Fruit fly (Drosophila melanogaster): ENCODE results near the gene RFeSP.

RFeSP gene

DNA sequence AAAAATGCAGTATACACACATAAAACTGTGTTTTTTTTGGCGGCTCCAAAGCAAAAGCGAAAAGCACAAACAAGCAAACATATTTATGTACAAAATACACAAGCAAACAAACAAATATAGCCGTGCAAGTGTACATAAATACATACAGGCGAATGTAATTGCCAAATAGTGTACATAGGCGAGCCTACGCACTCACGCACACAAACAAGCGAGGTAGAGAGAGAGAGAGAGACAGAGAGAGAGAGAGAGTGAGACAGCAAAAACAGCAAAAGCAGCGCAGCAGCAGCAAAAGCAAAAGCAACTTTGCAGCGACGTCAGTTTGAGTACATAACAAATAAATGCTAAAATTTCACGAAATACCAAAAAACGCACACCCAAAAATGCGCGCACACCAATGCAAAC is 34.7 kb upstream of the RFeSP start (continued):
- TF ChIP-seq NfI (GFP tag; optimal IDR thresholded peaks at IDR 0.05) (peak; percentile 55), gro (GFP tag; optimal IDR thresholded peaks at IDR 0.05) (peak; percentile 12), CG8388 (GFP tag; optimal IDR thresholded peaks at IDR 0.05) (peak; percentile 75), HLH4C (GFP tag; IDR thresholded peaks at IDR 0.05; ENCODE audit: partially characterized antibody) (no peak), tll (GFP tag; optimal IDR thresholded peaks at IDR 0.05) (no peak), CG1602 (GFP tag; optimal IDR thresholded peaks at IDR 0.05) (peak; percentile 57), CG10366 (GFP tag; IDR thresholded peaks at IDR 0.05) (peak; percentile 54), crc (GFP tag; optimal IDR thresholded peaks at IDR 0.05) (peak; percentile 64), Hsf (GFP tag; optimal IDR thresholded peaks at IDR 0.05) (peak; percentile 63), CG8290 (GFP tag; optimal IDR thresholded peaks at IDR 0.05) (peak; percentile 39), CG8290 (tag; optimal IDR thresholded peaks at IDR 0.05) (peak; percentile 61 to 95), bowl (GFP tag; IDR thresholded peaks at IDR 0.05) (peak; percentile 70), CG17612 (GFP tag; IDR thresholded peaks at IDR 0.05) (no peak; the same call in 1 of the 2 replicates), CG3995 (GFP tag; optimal IDR thresholded peaks at IDR 0.05) (peak; percentile 15), CG16779 (GFP tag; IDR thresholded peaks at IDR 0.05) (0 out of 2 replicates have a peak, but pooled peaks have one; percentile 43), CG4424 (GFP tag; optimal IDR thresholded peaks at IDR 0.05) (peak; percentile 61), Fer1 (GFP tag; optimal IDR thresholded peaks at IDR 0.05) (peak; percentile 87), schlank (tag; optimal IDR thresholded peaks at IDR 0.05) (peak; percentile 67), Dll (GFP tag; IDR thresholded peaks at IDR 0.05; ENCODE audit: partially characterized antibody) (no peak), lmd (GFP tag; IDR thresholded peaks at IDR 0.05) (no peak), hb (GFP tag; IDR thresholded peaks at IDR 0.05; ENCODE audit: partially characterized antibody) (no peak), Stat92E (GFP tag; optimal IDR thresholded peaks at IDR 0.05) (no peak), danr (GFP tag; IDR thresholded peaks at IDR 0.05) (no peak; the same call in 1 of the 2 replicates), ftz-f1 (GFP tag; optimal IDR thresholded peaks at IDR 0.05) (peak; percentile 60), CG31441 (GFP tag; IDR thresholded peaks at IDR 0.05) (no peak; the same call in 1 of the 2 replicates), p53 (GFP tag; optimal IDR thresholded peaks at IDR 0.05) (peak; percentile 92), unpg (GFP tag; optimal IDR thresholded peaks at IDR 0.05) (peak; percentile 88), Drgx (GFP tag; IDR thresholded peaks at IDR 0.05) (no peak), CG12942 (GFP tag; optimal IDR thresholded peaks at IDR 0.05) (peak; percentile 81), fd3F (GFP tag; optimal IDR thresholded peaks at IDR 0.05) (peak; percentile 74), twi (tag; optimal IDR thresholded peaks at IDR 0.05) (peak; percentile 39), CG7786 (GFP tag; optimal IDR thresholded peaks at IDR 0.05) (peak; percentile 47), CG12155 (GFP tag; optimal IDR thresholded peaks at IDR 0.05) (no peak), rib (GFP tag; IDR thresholded peaks at IDR 0.05) (0 out of 2 replicates have a peak, but pooled peaks have one; percentile 49), br (optimal IDR thresholded peaks at IDR 0.05) (no peak), BEAF-32 (GFP tag; optimal IDR thresholded peaks at IDR 0.05) (no peak), CG14965 (GFP tag; optimal IDR thresholded peaks at IDR 0.05; ENCODE audit: borderline replicate concordance) (peak; percentile 64), Taf1 (GFP tag; IDR thresholded peaks at IDR 0.05) (no peak), wek (GFP tag; optimal IDR thresholded peaks at IDR 0.05) (peak; percentile 95), pzg (GFP tag; optimal IDR thresholded peaks at IDR 0.05) (no peak), bbx (GFP tag; IDR thresholded peaks at IDR 0.05; ENCODE audit: partially characterized antibody) (no peak), ind (GFP tag; optimal IDR thresholded peaks at IDR 0.05) (no peak), CG7745 (tag; optimal IDR thresholded peaks at IDR 0.05) (no peak), CG12299 (tag; optimal IDR thresholded peaks at IDR 0.05) (peak; percentile 78), CG1529 (GFP tag; optimal IDR thresholded peaks at IDR 0.05) (peak; percentile 83), Six4 (GFP tag; optimal IDR thresholded peaks at IDR 0.05) (peak; percentile 27), lab (GFP tag; optimal IDR thresholded peaks at IDR 0.05) (peak; percentile 95), ERR (GFP tag; optimal IDR thresholded peaks at IDR 0.05) (peak; percentile 57), CG10321 (GFP tag; IDR thresholded peaks at IDR 0.05) (peak; percentile 64), wor (GFP tag; IDR thresholded peaks at IDR 0.05) (peak; percentile 30), cad (GFP tag; optimal IDR thresholded peaks at IDR 0.05) (no peak)

All from whole organism, embryonic.